Fruit fly (Drosophila melanogaster) S2 (cell line): Measurements from ENCODE around the gene sl.

Source experiments
- CG8478 ChIP-seq: fragments of >200 bp; optimal IDR thresholded peaks from 2 replicates; lab custom pipeline; 2018
- CTCF ChIP-seq, 2 experiments: fragments of >200 bp; optimal IDR thresholded peaks; 2 replicates each; lab custom pipeline; 2018

DNA sequence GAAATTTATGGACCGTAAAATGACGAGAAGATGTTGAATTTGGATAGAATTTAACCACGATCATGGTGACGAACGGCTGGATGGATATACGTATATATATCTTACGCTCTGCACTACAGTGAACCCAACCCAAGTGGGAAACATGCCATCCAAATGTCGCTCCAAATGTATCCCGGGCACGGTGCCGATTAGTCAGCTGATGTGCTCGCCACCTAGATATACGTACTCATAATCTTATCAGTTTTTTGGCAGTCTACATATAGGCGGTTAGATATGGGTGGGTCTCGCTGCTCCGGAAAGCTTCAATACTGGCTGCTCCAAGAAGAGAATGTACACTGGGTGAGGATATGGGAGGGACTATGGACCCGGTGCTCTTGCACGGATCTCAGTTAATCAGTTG lies 56.0 kb downstream of the sl start:
- TF ChIP-seq CG8478 = no peak
- TF ChIP-seq CTCF (optimal IDR thresholded peaks at IDR 0.05; lab: Kevin White, UChicago) = no peak
